Worm (Caenorhabditis elegans) whole organism, L4/young adult: ENCODE data around the gene R13A1.5.

Source experiments
- W03F9.2 ChIP-seq: fragments of 150-350 bp; optimal IDR thresholded peaks from 2 replicates; lab custom pipeline; 2014; ENCODE audit warnings: missing biosample characterization, missing genetic modification characterization
- him-1 ChIP-seq: sonication (generic microtip); optimal IDR thresholded peaks from 2 replicates; lab custom pipeline; 2016; ENCODE audit warnings: missing genotype, missing genetic modification reagents, missing genetic modification characterization, missing compliant biosample characterization

ce11 chrIV:7188528-7189422 is 2.9 kb downstream of the R13A1.5 start, which contains the start of gene srlf-7:
- peak; percentile 15 for TF ChIP-seq W03F9.2 (tag; lab: Kevin White, UChicago)
- no peak for TF ChIP-seq him-1 (tag; lab: Kevin White, UChicago)
